Fruit fly (Drosophila melanogaster) S2 (cell line): ENCODE data around the gene CG11089.

Source experiments
- CG8478 ChIP-seq: fragments of >200 bp; optimal IDR thresholded peaks from 2 replicates; lab custom pipeline; 2018
- CTCF ChIP-seq, 2 experiments: fragments of >200 bp; optimal IDR thresholded peaks; 2 replicates each; lab custom pipeline; 2018

CG11089 gene

DNA sequence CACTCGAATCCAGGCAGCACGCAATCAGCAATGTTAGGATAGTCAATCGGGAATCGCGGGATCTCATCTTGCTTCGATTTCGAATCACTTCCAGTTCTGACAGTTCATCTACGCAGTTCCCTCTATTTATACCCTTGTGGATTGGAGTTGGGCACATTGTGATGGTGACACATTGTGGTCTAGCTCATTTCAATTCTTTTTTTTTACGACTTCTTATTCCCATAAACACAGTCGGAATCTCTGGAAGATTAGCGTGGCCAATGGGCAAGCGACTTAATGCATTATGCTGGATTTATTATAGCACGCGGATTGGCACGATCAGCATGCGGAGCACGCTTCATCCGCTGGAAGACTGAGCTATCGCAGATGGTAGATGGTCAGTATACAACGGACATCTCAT, 14.8 kb upstream of the CG11089 start, which contains the start of gene CG13640:
Gene CG13640, minus strand, starts transcription at position 101 of the 400 bp plus-strand sequence.
- TF ChIP-seq CTCF (optimal IDR thresholded peaks at IDR 0.05; lab: Kevin White, UChicago) (no peak), CG8478 (no peak)

DNA sequence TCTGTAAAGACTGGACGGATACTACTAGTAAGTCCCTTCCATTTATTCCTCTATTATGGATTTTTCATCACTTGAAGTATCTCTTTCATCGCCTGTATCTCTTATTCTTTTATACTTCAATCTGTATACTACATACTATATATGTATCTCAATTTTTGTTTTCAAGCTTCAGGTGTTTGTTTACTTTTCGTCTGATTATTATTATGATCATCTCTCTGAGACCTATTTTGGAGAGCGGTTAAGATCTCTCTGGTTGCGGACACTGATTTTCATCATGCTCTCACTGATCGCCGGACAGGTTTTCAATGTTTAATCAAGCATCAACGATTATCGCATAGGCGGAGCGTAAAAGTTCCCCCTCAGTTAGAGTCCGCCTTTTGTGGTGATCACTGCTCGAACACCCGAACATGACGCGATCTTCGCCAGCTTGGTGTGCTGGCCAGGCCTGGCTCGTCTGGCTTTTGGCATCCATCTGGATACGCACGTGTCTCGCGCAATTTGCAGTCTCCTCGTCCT, 14.2 kb upstream of the CG11089 start, which contains the start of gene CG7016:
Gene CG7016, plus strand, starts transcription at position 358 of the 516 bp plus-strand sequence.
- TF ChIP-seq CG8478 (no peak), CTCF (optimal IDR thresholded peaks at IDR 0.05; lab: Kevin White, UChicago) (no peak)

DNA sequence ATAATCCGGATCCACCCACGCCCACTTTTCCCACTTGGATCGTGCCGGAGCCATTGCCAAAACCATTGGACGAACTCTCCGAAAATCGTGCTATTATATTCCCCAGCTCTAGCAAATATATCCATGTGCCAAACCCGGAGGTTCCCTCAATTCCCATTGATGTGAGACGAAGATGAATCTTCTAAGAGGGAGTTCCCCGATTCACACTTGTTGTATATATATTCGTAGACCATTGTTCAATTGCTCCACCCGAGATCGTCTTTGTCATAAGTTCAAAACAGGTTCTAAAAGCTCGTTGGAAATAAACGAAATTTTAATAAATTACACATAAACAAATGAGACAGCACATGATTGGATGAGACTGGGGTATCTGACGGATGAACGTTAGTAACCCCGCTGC, 13.0 kb upstream of the CG11089 start:
- no peak for TF ChIP-seq CG8478
- no peak for TF ChIP-seq CTCF (optimal IDR thresholded peaks at IDR 0.05; lab: Kevin White, UChicago)

DNA sequence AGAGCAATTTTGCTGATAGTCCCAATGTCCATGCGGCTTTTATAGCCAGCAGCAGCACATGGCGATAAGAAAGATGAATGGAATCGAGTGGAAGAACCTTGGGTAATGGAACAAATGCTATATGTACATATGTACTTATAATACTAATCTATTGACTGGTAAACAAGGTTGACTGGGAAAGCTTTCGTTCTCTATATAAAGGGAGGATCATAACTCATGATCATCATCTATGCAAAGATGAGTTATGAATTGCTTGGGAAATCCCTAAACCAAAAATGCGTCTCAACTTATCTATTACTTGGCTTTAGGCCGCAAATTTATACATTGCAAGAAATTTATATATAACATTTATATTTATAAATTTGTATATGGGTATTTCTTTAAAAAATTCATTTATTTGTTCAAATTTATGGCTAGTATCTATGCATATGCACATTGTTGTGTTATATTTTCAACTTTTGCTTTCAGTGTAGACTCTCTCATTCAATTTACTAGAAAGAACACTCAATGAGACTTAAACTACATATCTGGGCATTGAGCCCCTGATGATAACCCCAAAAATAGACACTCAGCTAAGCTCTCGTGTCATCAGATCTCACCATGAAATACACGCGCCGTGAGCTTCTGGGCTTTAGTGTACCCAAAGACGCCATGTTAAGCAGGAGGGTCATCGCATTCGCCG, 12.0 kb upstream of the CG11089 start, which contains the start of the genes Srg1 and Elal:
Gene Srg1, minus strand, starts transcription at position 14 of the 682 bp plus-strand sequence.
Gene Elal, plus strand, starts transcription at position 632 of the 682 bp plus-strand sequence.
- TF ChIP-seq CTCF (optimal IDR thresholded peaks at IDR 0.05; lab: Kevin White, UChicago) (no peak), CG8478 (no peak)

DNA sequence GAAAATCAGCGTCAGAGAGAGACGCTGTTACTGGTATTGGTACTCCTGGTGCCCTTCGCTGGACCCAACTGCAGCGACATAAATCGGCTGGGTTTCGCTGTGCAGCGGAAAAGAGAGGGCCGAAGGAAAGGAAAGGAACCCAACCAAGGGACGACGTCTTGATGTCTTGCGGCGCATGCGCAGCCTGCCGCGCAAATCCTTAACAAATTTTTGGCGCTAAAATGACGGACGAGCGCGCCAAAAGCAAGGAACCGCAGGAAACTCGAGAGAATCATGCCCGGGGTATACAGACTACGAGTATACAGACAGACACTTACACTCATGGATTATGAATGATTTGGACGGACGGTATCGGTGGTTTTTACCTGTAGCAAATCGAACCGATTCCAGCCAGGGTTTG, 9.9 kb upstream of the CG11089 start:
- TF ChIP-seq CTCF (optimal IDR thresholded peaks at IDR 0.05; lab: Kevin White, UChicago) (no peak), CG8478 (no peak)

DNA sequence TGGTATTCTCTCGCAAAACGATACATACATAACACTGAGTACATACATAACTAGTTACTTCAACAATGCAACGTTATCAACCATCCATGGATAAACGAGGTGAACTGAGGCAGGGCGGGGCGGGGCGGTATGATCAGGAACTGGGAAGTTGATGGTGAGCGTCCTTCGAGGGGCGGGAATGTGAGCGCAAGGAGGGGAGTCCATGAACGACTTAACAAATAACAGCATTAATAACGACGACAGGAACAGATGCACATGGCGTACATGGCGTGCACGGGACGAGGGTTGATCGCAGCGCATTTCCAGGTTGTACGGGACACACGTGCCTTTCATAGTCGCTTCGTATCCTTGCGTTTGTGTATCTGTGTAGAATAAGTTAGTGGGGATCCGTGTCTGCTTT, 8.9 kb upstream of the CG11089 start:
- TF ChIP-seq CTCF (optimal IDR thresholded peaks at IDR 0.05; lab: Kevin White, UChicago) = no peak
- TF ChIP-seq CG8478 = no peak

DNA sequence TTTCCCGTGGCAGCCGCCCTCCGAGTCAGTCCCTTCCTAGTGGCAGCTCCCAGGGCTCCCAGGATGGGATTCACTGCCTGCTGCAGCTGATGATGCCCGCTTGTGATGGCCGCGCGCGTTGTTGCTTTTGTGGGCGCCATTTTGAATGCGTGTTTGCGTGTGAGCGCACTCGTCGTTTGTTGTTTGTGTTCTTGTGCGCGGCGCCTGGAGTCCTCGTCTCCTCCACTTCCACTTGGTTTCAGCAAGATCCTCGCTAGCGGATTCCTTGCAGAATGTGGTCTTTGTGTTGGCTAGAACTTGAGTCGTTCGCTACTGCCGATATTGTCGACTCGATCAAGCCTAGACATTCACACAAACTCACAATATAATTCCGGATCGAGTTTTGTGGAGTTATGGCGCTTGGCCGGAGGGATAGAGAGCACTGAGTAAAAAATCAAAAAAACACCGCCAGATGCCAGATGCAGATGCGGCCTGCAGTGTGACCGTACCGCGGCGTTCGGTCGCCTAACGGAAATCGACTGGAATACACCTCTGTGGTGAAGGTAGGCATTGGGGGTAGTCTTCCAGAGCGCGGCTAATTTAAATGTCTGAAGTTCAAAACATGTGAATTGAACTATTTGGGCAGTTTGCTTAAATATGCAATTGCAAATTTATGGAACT, 6.3 kb upstream of the CG11089 start, which contains the start of gene CycB3:
Gene CycB3, minus strand, starts transcription at position 428 of the 660 bp plus-strand sequence.
- TF ChIP-seq CTCF (optimal IDR thresholded peaks at IDR 0.05; lab: Kevin White, UChicago) (peak in 1 of 2 experiments; percentile 24), CG8478 (no peak)

DNA sequence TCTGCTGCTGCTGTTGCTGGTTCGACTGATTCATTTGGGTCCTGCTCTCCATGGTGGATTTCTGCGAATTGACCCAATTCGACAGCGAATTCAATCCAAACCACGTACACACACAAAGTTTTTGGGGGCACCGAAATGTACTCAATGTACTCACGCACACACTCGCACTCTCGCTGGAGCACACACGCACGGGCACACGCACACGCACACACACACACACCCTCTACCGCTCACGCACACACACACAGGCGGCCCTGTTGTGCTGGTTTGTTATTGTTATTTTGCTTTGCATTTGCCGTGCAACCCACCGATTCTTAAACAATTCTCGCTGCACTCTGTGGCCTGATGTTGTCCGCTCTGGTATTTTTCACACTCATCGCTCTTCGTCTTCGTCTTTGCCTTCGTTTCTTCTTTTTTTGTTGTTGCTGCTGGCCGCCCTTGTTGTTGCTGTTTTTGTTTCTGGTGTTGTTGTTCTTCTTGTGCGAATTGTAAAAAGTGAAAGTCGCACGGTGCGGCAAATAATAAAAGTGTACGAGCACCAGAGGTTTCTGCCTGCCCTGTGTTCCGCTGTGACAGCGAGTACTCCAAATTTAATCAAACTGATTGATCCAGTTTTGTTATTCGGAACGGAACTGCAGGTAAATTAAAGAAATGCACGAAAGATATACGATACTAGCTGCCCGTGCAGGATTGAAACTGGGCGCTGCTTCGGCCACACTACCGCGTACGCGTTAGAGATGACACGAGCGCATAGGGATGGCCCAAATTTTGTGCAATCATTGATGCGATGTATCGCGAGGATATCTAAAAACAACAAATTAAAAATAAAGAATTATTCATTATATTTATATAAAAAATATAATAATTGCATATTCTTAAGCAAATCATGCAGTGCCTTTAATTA, 654 bp upstream of the CG11089 start, which contains the start of gene CG3744:
Gene CG3744, minus strand, starts transcription at position 716 of the 904 bp plus-strand sequence.
- TF ChIP-seq CG8478 (no peak), CTCF (optimal IDR thresholded peaks at IDR 0.05; lab: Kevin White, UChicago) (no peak)

DNA sequence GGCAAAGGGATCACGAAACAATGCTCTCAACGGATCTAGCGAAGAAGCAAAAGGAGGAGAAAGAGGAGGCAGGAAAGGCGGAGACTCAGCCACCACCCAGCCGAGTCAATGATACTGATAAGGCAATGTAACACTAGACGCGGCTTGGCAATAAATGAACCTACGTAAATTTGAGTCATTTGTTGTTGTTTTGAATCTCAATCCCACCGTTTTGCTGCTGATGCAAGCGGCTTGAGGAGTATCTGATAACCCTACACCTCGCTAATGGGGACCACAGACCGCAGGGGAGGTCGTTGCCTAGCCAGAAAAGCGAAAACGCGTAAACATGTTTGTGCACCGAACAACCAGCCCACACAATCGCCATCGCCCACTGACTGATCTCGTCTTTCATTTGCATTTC, 1.8 kb downstream of the CG11089 start:
- TF ChIP-seq CG8478 = no peak
- no peak for TF ChIP-seq CTCF (optimal IDR thresholded peaks at IDR 0.05; lab: Kevin White, UChicago)

DNA sequence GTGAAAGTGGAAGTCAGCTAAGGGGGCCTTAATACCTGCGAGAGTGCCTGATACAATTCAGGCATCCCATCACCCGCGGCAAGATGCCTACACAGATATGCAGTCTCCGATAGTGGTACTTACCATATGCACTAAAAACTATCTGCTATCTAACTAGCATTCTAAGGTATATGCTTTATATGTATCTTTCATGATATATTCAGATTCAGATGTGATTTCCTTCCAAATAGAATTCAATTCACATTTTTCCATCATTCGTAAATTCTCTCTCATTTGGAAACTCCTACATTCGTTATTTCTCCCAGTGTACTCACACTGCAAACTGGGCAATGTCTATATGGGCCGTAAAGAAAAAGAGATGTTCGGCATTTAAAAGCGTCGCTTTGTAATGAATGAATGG, 9.6 kb downstream of the CG11089 start:
- TF ChIP-seq CG8478 (no peak), CTCF (optimal IDR thresholded peaks at IDR 0.05; lab: Kevin White, UChicago) (no peak)

DNA sequence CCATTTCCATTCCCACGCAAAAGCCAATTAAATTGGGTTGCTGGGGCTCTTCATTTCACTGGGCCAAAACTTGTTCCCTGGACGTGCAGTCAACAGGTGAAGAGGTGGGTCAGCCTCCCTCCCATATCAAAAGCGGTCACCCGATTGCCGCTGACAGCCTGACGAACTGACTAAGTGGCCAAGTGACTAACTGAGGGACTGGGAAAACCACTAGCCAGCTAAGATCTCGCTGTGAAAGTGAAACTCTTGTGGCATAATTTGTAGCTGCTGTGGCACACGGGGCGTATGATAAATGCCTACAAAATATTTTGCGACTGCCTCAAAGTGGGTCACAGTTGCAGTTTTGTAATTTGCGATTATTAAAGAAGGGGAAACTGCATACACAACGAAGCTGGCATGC, 11.6 kb downstream of the CG11089 start:
- TF ChIP-seq CTCF (optimal IDR thresholded peaks at IDR 0.05; lab: Kevin White, UChicago) (no peak), CG8478 (no peak)

DNA sequence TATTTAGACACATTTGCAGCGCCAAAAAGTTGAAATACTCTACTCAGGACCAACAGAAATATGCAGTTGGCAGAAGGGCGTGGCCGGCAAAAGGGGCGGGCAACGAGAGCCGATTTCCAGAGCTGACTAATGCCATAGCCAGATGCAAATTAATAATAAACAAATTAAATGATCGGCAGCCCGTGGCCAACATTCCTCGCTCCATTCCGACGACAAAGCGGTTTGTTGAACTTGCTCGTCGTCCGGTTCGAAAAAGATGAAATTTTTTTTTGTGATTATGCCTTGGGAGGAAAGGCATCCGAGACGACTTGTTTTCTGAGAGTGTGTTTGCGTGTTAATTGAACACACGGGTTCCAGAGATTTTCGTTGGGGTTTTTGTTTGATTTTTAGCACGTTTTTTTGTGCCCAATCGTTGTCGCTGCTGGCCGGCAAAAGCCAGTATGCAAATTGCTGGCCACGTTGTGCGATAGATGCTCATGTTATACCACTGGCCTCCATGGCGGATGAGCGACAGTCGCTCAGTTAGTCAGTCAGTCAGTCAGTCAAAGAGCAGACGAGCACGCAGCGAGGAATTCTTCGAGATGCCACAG, 12.6 kb downstream of the CG11089 start:
- no peak for TF ChIP-seq CG8478
- TF ChIP-seq CTCF (optimal IDR thresholded peaks at IDR 0.05; lab: Kevin White, UChicago) = no peak

DNA sequence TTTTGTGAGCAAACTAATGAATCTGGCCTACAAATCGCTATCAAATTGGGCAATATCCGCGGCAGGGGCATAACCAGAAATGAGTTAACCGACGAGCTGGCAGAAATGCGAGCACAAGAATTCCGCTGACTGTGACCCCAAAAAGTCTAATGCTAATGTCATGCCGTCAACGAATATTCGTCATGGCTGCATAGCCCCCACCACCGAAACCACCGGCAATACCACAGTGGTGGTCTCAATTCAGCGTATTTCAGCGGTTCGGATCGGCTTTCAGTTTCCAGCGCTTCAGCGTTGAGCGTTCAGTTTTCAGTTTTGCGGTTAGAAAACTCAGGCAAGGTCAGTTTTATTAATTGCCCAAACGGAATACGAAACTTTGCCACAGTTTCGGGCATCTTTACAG, 13.4 kb downstream of the CG11089 start:
- TF ChIP-seq CTCF (optimal IDR thresholded peaks at IDR 0.05; lab: Kevin White, UChicago) = no peak
- no peak for TF ChIP-seq CG8478

DNA sequence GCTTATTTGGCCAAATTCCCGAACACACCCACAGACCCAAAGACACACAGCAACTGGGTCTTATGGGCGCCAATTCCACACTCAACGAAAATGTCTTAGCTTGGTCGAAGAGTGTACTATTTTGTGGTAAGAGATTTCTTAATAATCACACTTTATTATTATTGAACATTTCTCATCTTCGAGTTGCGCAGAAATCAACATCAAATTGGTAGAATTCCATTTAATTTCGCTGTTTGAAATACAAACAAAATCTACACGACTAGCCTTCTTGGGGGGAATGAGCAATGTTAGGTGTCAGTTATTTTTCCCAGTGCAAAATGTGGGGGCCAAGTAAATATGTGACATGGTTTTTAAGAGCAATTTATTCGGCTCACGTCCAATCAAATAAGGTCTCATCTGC, 14.1 kb downstream of the CG11089 start:
- TF ChIP-seq CTCF (optimal IDR thresholded peaks at IDR 0.05; lab: Kevin White, UChicago) = no peak
- TF ChIP-seq CG8478 = no peak
